Worm (Caenorhabditis elegans) whole organism, L1 larva: ENCODE data around the gene F27B10.1.

Source experiments
- C16A3.4 ChIP-seq: fragments of 150-350 bp; optimal IDR thresholded peaks from 2 replicates; lab custom pipeline; 2014; ENCODE audit warnings: missing biosample characterization, missing genetic modification characterization
- F16B12.6 ChIP-seq: fragments of 150-350 bp; optimal IDR thresholded peaks from 2 replicates; lab custom pipeline; 2014; ENCODE audit warnings: missing biosample characterization, missing genetic modification characterization
- ama-1 ChIP-seq: fragments of 150-350 bp; optimal IDR thresholded peaks from 2 replicates; lab custom pipeline; 2014
- blmp-1 ChIP-seq: fragments of 150-350 bp; optimal IDR thresholded peaks from 2 replicates; lab custom pipeline; 2014; ENCODE audit warnings: missing biosample characterization, missing genetic modification characterization
- ceh-63 ChIP-seq: fragments of 200-800 bp; sonication (Bioruptor generic); optimal IDR thresholded peaks from 2 replicates; lab custom pipeline; 2018; ENCODE audit warnings: mild to moderate bottlenecking, missing genetic modification characterization, missing compliant biosample characterization
- ceh-82 ChIP-seq, 3 experiments: fragments of 150-350 bp in 1 of 3; sonication (generic microtip) in 2 of 3; optimal IDR thresholded peaks; 2 replicates each; lab custom pipeline; 2014 to 2017; ENCODE audit warnings: missing biosample characterization in 3 of 3, missing genetic modification characterization in 3 of 3
- ceh-90 ChIP-seq: sonication (generic microtip); optimal IDR thresholded peaks from 2 replicates; lab custom pipeline; 2016; ENCODE audit warnings: missing genetic modification characterization, missing compliant biosample characterization
- egl-13 ChIP-seq: sonication (generic microtip); optimal IDR thresholded peaks from 2 replicates; lab custom pipeline; 2016; ENCODE audit warnings: missing genotype, missing genetic modification reagents, missing genetic modification characterization, missing compliant biosample characterization
- elt-2 ChIP-seq: sonication (generic microtip); optimal IDR thresholded peaks from 2 replicates; lab custom pipeline; 2016; ENCODE audit warnings: missing genetic modification characterization, mild to moderate bottlenecking, inconsistent platforms, missing compliant biosample characterization, missing genetic modification reagents
- ets-5 ChIP-seq: fragments of 200-800 bp; sonication (Bioruptor generic); IDR thresholded peaks from 2 replicates; pipeline ENCODE4 v1.3.6; 2022; ENCODE audit warnings: missing genetic modification characterization, missing compliant biosample characterization
- fkh-8 ChIP-seq: sonication (generic microtip); optimal IDR thresholded peaks from 2 replicates; lab custom pipeline; 2016; ENCODE audit warnings: mild to moderate bottlenecking, missing genetic modification characterization, missing compliant biosample characterization
- fos-1 ChIP-seq: fragments of 150-350 bp; optimal IDR thresholded peaks from 2 replicates; lab custom pipeline; 2014; ENCODE audit warnings: missing biosample characterization, missing genetic modification characterization
- grh-1 ChIP-seq: fragments of 200-800 bp; sonication (Bioruptor generic); IDR thresholded peaks from 2 replicates; pipeline ENCODE4 v1.3.6; 2022; ENCODE audit warnings: missing genetic modification reagents, missing genetic modification characterization, missing compliant biosample characterization
- hlh-17 ChIP-seq: fragments of 200-800 bp; sonication (Bioruptor generic); optimal IDR thresholded peaks from 2 replicates; lab custom pipeline; 2018; ENCODE audit warnings: missing genetic modification characterization, mild to moderate bottlenecking, missing compliant biosample characterization, moderate library complexity, borderline replicate concordance
- lin-35 ChIP-seq, 2 experiments: fragments of 150-350 bp; optimal IDR thresholded peaks; 2 replicates each; lab custom pipeline; 2014; ENCODE audit warnings: missing biosample characterization in 2 of 2, missing genetic modification characterization in 2 of 2, missing genetic modification reagents in 2 of 2
- lin-39 ChIP-seq: fragments of 150-350 bp; optimal IDR thresholded peaks from 2 replicates; lab custom pipeline; 2014; ENCODE audit warnings: missing biosample characterization, missing genetic modification reagents, missing genetic modification characterization
- mef-2 ChIP-seq: fragments of 150-350 bp; optimal IDR thresholded peaks from 2 replicates; lab custom pipeline; 2014; ENCODE audit warnings: missing biosample characterization, missing genetic modification characterization
- mep-1 ChIP-seq: fragments of 150-350 bp; optimal IDR thresholded peaks from 2 replicates; lab custom pipeline; 2014; ENCODE audit warnings: missing biosample characterization, missing genetic modification characterization
- nhr-237 ChIP-seq: fragments of 150-350 bp; optimal IDR thresholded peaks from 2 replicates; lab custom pipeline; 2014; ENCODE audit warnings: missing biosample characterization, missing genetic modification characterization
- rnt-1 ChIP-seq: sonication (generic microtip); optimal IDR thresholded peaks from 2 replicates; lab custom pipeline; 2016; ENCODE audit warnings: mild to moderate bottlenecking, missing genetic modification characterization, moderate library complexity, missing compliant biosample characterization
- swsn-7 ChIP-seq: sonication (generic microtip); optimal IDR thresholded peaks from 2 replicates; lab custom pipeline; 2016; ENCODE audit warnings: missing genetic modification characterization, missing compliant biosample characterization
- tbx-2 ChIP-seq: sonication (generic microtip); optimal IDR thresholded peaks from 2 replicates; lab custom pipeline; 2016; ENCODE audit warnings: missing genetic modification characterization, missing compliant biosample characterization
- tlp-1 ChIP-seq: fragments of 150-350 bp; optimal IDR thresholded peaks from 2 replicates; lab custom pipeline; 2014; ENCODE audit warnings: missing biosample characterization, missing genetic modification characterization
- unc-130 ChIP-seq: fragments of 150-350 bp; optimal IDR thresholded peaks from 2 replicates; lab custom pipeline; 2017; ENCODE audit warnings: missing biosample characterization, missing genetic modification characterization, inconsistent platforms
- unc-30 ChIP-seq: sonication (generic microtip); optimal IDR thresholded peaks from 2 replicates; lab custom pipeline; 2017; ENCODE audit warnings: missing biosample characterization, missing genetic modification characterization
- unc-86 ChIP-seq: sonication (generic microtip); optimal IDR thresholded peaks from 2 replicates; lab custom pipeline; 2016; ENCODE audit warnings: missing genetic modification characterization, missing compliant biosample characterization
- unc-98 ChIP-seq: fragments of 200-800 bp; sonication (Bioruptor generic); IDR thresholded peaks from 2 replicates; pipeline ENCODE4 v1.3.6; 2022; ENCODE audit warnings: missing genetic modification characterization, missing compliant biosample characterization
- vab-15 ChIP-seq: sonication (generic microtip); optimal IDR thresholded peaks from 2 replicates; lab custom pipeline; 2017; ENCODE audit warnings: missing genotype, mild to moderate bottlenecking, missing genetic modification characterization, missing compliant biosample characterization
- zag-1 ChIP-seq: fragments of 150-350 bp; optimal IDR thresholded peaks from 2 replicates; lab custom pipeline; 2014; ENCODE audit warnings: missing biosample characterization, missing genetic modification characterization
- zip-4 ChIP-seq: fragments of 200-800 bp; sonication (Bioruptor generic); optimal IDR thresholded peaks from 2 replicates; lab custom pipeline; 2018; ENCODE audit warnings: mild to moderate bottlenecking, missing genetic modification characterization, moderate library complexity, missing compliant biosample characterization
- ztf-11 ChIP-seq, 2 experiments: sonication (generic microtip); optimal IDR thresholded peaks; 2 replicates each; lab custom pipeline; 2016 to 2017; ENCODE audit warnings: missing genetic modification characterization in 2 of 2, missing biosample characterization in 1 of 2, missing compliant biosample characterization in 1 of 2

Gene F27B10.1

DNA sequence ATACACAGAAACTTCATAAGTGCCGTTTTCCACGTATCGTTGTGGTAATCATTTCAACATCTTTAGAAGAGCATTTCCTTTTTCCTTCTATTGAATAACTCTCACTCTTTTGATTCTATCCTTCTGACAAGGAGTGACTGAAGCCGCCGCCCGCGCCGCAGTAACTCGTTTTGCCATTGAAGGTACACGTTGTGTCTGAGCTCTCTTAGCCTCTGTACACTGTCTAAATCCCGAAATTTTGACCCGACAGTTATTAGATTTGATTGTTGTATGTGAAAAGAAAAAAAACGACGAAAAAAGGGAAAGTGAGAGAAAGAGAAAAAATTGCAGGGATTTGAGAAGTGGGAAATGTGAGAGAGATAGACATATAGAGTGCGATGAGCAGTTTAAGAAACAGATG is 38.9 kb downstream of the F27B10.1 start (continued):
- TF ChIP-seq ceh-82 (tag; optimal IDR thresholded peaks at IDR 0.05; lab: Kevin White, UChicago) (no peak), ama-1 (lab: Kevin White, UChicago) (no peak), fos-1 (tag; lab: Kevin White, UChicago) (no peak), zag-1 (tag; lab: Kevin White, UChicago) (no peak), hlh-17 (no peak), ets-5 (GFP tag; lab: Robert Waterston, UW) (no peak)
- TF ChIP-seq, all 84 proteins: peak for 7

ce11 chrV:7112223-7112622 is 39.8 kb downstream of the F27B10.1 start:
- TF ChIP-seq ceh-63 (GFP tag; lab: Kevin White, UChicago) (peak; percentile 84), F16B12.6 (no peak)
- TF ChIP-seq, all 84 proteins: peak for 1

DNA sequence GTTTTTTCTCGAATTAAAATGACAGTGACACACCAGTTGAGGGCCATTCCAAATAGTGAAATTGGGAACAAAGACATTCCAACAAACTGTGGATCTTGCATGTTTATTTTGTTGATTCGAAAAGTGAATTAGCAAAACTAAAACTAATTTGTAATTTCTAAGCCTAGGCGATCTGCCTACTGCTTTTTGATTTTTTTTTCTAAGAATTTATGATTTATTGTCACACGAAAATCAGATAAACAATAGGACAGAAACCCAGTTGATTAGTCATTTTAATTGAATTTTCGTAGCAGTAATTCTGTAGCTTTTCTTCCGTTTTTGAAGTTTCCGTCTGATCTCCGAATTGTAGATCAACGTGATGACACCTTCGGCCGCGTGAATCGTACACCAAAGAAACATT is 46.4 kb downstream of the F27B10.1 start, which contains the start of gene srx-33:
Gene srx-33 (minus strand): TSS at position 101 of the 400 bp plus-strand sequence.
- TF ChIP-seq fkh-8 (tag; lab: Kevin White, UChicago) (no peak), ceh-90 (tag; lab: Kevin White, UChicago) (no peak), egl-13 (no peak), blmp-1 (no peak), unc-86 (tag; lab: Kevin White, UChicago) (no peak), unc-130 (tag; lab: Kevin White, UChicago) (no peak), unc-30 (no peak), lin-39 (tag; lab: Kevin White, UChicago) (no peak), lin-35 (GFP tag; optimal IDR thresholded peaks at IDR 0.05; lab: Kevin White, UChicago) (no peak), elt-2 (tag; lab: Kevin White, UChicago) (no peak), grh-1 (GFP tag; lab: Robert Waterston, UW) (no peak), mef-2 (no peak)

DNA sequence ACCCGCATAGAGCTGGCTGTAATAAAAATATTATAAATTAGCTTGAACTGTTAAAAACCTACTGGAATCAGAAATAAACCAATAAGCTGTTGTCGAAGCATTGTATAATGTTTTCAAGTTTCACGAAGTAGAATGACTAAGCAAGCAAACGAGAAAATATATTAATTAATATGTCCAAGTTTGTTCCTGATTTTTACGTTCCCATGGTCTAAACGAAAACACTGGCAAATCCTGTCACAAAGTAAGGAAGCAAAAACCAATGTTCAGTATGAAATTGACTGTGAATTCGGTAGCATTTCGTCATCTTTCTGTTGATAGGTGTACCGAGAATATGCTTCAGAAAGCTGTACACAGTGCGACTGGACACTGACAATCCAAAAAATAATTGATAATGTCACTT is 47.8 kb downstream of the F27B10.1 start, which contains the start of gene srx-34:
Gene srx-34 (minus strand): TSS at position 101 of the 400 bp plus-strand sequence.
- no peak for TF ChIP-seq rnt-1
- TF ChIP-seq blmp-1 = no peak
- TF ChIP-seq ceh-63 (GFP tag; lab: Kevin White, UChicago) = no peak
- no peak for TF ChIP-seq tlp-1 (tag; lab: Kevin White, UChicago)
- no peak for TF ChIP-seq unc-98
- TF ChIP-seq swsn-7 (tag; lab: Kevin White, UChicago) = no peak
- no peak for TF ChIP-seq tbx-2 (tag; lab: Kevin White, UChicago)
- no peak for TF ChIP-seq nhr-237
- no peak for TF ChIP-seq ztf-11 (tag; optimal IDR thresholded peaks at IDR 0.05; lab: Kevin White, UChicago)
- TF ChIP-seq zip-4 (GFP tag; lab: Kevin White, UChicago) = no peak
- no peak for TF ChIP-seq C16A3.4 (tag; lab: Kevin White, UChicago)
- TF ChIP-seq fos-1 (tag; lab: Kevin White, UChicago) = no peak
- TF ChIP-seq vab-15 (tag; lab: Kevin White, UChicago) = no peak

- TF ChIP-seq mep-1 (tag; lab: Kevin White, UChicago) = no peak
- TF ChIP-seq blmp-1 = no peak
- no peak for TF ChIP-seq tlp-1 (tag; lab: Kevin White, UChicago)
Measured at ce11 chrV:7123188-7123708, 50.8 kb downstream of the F27B10.1 start, which contains the start of gene lmd-5. lmd-5 (plus strand) TSS chrV:7123658.

ce11 chrV:7123979-7124378 is 51.6 kb downstream of the F27B10.1 start:
- TF ChIP-seq ceh-90 (tag; lab: Kevin White, UChicago) = no peak
- TF ChIP-seq, all 84 proteins: peak for 0
